Worm (Caenorhabditis elegans) whole organism, L4 larva: ENCODE data around the gene srw-91.
A peak's percentile ranks its signal among the peaks of the same experiment; 100 is the strongest.
"Not testable (repeated sequence)": the region's sequence is repeated elsewhere in the genome, so short reads cannot be mapped to it uniquely, and the experiment has no call there.

Experiments used
- D1046.2 ChIP-seq: fragments of 200-800 bp; sonication (Bioruptor generic); IDR thresholded peaks from 2 replicates; pipeline ENCODE4 v1.3.6; 2022; ENCODE audit warnings: missing genetic modification characterization, missing compliant biosample characterization
- F37D6.2 ChIP-seq: sonication (generic microtip); optimal IDR thresholded peaks from 2 replicates; lab custom pipeline; 2016; ENCODE audit warnings: mild to moderate bottlenecking, missing genetic modification characterization, missing compliant biosample characterization
- R02D3.7 ChIP-seq: fragments of 150-350 bp; sonication (generic microtip); optimal IDR thresholded peaks from 3 replicates; lab custom pipeline; 2014; ENCODE audit warnings: missing biosample characterization, missing genetic modification characterization
- T20F7.1 ChIP-seq: fragments of 200-800 bp; sonication (Bioruptor generic); optimal IDR thresholded peaks from 2 replicates; lab custom pipeline; 2018; ENCODE audit warnings: mild to moderate bottlenecking, missing genetic modification characterization, missing compliant biosample characterization
- T26A8.4 ChIP-seq: fragments of 200-800 bp; sonication (Bioruptor generic); IDR thresholded peaks from 2 replicates; pipeline ENCODE4 v1.3.6; 2022; ENCODE audit warnings: missing genetic modification characterization, missing compliant biosample characterization
- Y5F2A.4 ChIP-seq: fragments of 200-800 bp; sonication (Bioruptor generic); optimal IDR thresholded peaks from 2 replicates; lab custom pipeline; 2018; ENCODE audit warnings: mild to moderate bottlenecking, missing genetic modification characterization, missing compliant biosample characterization
- arid-1 ChIP-seq: fragments of 200-800 bp; sonication (Bioruptor generic); conservative IDR thresholded peaks from 2 replicates; pipeline ENCODE4 v1.3.6; 2022; ENCODE audit warnings: missing genetic modification reagents, missing genetic modification characterization, missing compliant biosample characterization
- ceh-20 ChIP-seq: fragments of 200-800 bp; sonication (Bioruptor generic); IDR thresholded peaks from 2 replicates; pipeline ENCODE4 v1.3.6; 2022; ENCODE audit warnings: missing genetic modification reagents, missing genetic modification characterization, missing compliant biosample characterization
- ceh-44 ChIP-seq: fragments of 200-800 bp; sonication (Bioruptor generic); IDR thresholded peaks from 2 replicates; pipeline ENCODE4 v1.3.6; 2022; ENCODE audit warnings: missing genetic modification reagents, missing genetic modification characterization, missing compliant biosample characterization
- ceh-62 ChIP-seq: sonication (generic microtip); optimal IDR thresholded peaks from 2 replicates; lab custom pipeline; 2017; ENCODE audit warnings: missing biosample characterization, missing genetic modification characterization
- ceh-82 ChIP-seq: sonication (generic microtip); optimal IDR thresholded peaks from 2 replicates; lab custom pipeline; 2017; ENCODE audit warnings: missing biosample characterization, missing genetic modification characterization
- cey-2 ChIP-seq: sonication (generic microtip); optimal IDR thresholded peaks from 3 replicates; lab custom pipeline; 2017; ENCODE audit warnings: missing genetic modification characterization, mild to moderate bottlenecking, missing compliant biosample characterization, antibody characterized with exemption, borderline replicate concordance; ENCODE audit not compliant: insufficient read depth
- dmd-6 ChIP-seq: fragments of 200-800 bp; sonication (Bioruptor generic); IDR thresholded peaks from 2 replicates; pipeline ENCODE4 v1.3.6; 2022; ENCODE audit warnings: missing genetic modification reagents, missing genetic modification characterization, missing compliant biosample characterization
- dmd-8 ChIP-seq: fragments of 200-800 bp; sonication (Bioruptor generic); IDR thresholded peaks from 2 replicates; pipeline ENCODE4 v1.3.6; 2022; ENCODE audit warnings: missing genetic modification characterization, missing compliant biosample characterization
- egl-43 ChIP-seq: fragments of 200-800 bp; sonication (Bioruptor generic); IDR thresholded peaks from 2 replicates; pipeline ENCODE4 v1.3.6; 2022; ENCODE audit warnings: missing genetic modification reagents, missing genetic modification characterization, missing compliant biosample characterization
- jun-1 ChIP-seq: fragments of 150-350 bp; optimal IDR thresholded peaks from 2 replicates; lab custom pipeline; 2014; ENCODE audit warnings: missing biosample characterization, missing genetic modification reagents, missing genetic modification characterization
- lin-15B ChIP-seq: fragments of 150-350 bp; sonication (generic microtip); optimal IDR thresholded peaks from 3 replicates; lab custom pipeline; 2014; ENCODE audit warnings: missing biosample characterization, missing genetic modification characterization
- lsy-2 ChIP-seq, 2 experiments: fragments of 150-350 bp in 1 of 2; sonication (generic microtip) in 1 of 2; optimal IDR thresholded peaks; 2 replicates each; lab custom pipeline; 2014 to 2017; ENCODE audit warnings: missing biosample characterization in 2 of 2, missing genetic modification characterization in 2 of 2
- madf-5 ChIP-seq, 2 experiments: fragments of 200-800 bp; sonication (Bioruptor generic); IDR thresholded peaks; 2 replicates each; pipeline ENCODE4 v1.3.6; 2022; ENCODE audit warnings: missing compliant biosample characterization in 2 of 2, missing genetic modification characterization in 2 of 2
- mxl-3 ChIP-seq: fragments of 200-800 bp; sonication (Bioruptor generic); optimal IDR thresholded peaks from 2 replicates; lab custom pipeline; 2018; ENCODE audit warnings: mild to moderate bottlenecking, missing genetic modification characterization, missing compliant biosample characterization
- nhr-102 ChIP-seq: sonication (generic microtip); optimal IDR thresholded peaks from 2 replicates; lab custom pipeline; 2016; ENCODE audit warnings: mild to moderate bottlenecking, missing genetic modification characterization, moderate library complexity, missing compliant biosample characterization
- nhr-111 ChIP-seq: fragments of 200-800 bp; sonication (Bioruptor generic); optimal IDR thresholded peaks from 2 replicates; lab custom pipeline; 2018; ENCODE audit warnings: mild to moderate bottlenecking, missing genetic modification characterization, missing compliant biosample characterization
- nhr-25 ChIP-seq: sonication (generic microtip); optimal IDR thresholded peaks from 2 replicates; lab custom pipeline; 2017; ENCODE audit warnings: missing genetic modification characterization, mild to moderate bottlenecking, missing compliant biosample characterization, antibody characterized with exemption, moderate library complexity, borderline replicate concordance; ENCODE audit not compliant: insufficient read depth
- sdz-12 ChIP-seq: fragments of 200-800 bp; sonication (Bioruptor generic); optimal IDR thresholded peaks from 2 replicates; lab custom pipeline; 2018; ENCODE audit warnings: mild to moderate bottlenecking, missing genetic modification characterization, missing compliant biosample characterization
- set-16 ChIP-seq: fragments of 200-800 bp; sonication (Bioruptor generic); IDR thresholded peaks from 2 replicates; pipeline ENCODE4 v1.3.6; 2022; ENCODE audit warnings: missing genetic modification reagents, missing genetic modification characterization, missing compliant biosample characterization
- snpc-1.2 ChIP-seq: fragments of 200-800 bp; sonication (Bioruptor generic); IDR thresholded peaks from 2 replicates; pipeline ENCODE4 v1.3.6; 2022; ENCODE audit warnings: missing genetic modification reagents, missing genetic modification characterization, missing compliant biosample characterization
- tag-97 ChIP-seq: fragments of 200-800 bp; sonication (Bioruptor generic); IDR thresholded peaks from 2 replicates; pipeline ENCODE4 v1.3.6; 2022; ENCODE audit warnings: missing genetic modification characterization, missing compliant biosample characterization
- unc-130 ChIP-seq: sonication (generic microtip); optimal IDR thresholded peaks from 2 replicates; lab custom pipeline; 2016; ENCODE audit warnings: missing genetic modification reagents, missing genetic modification characterization, missing compliant biosample characterization
- zfp-2 ChIP-seq: sonication (generic microtip); optimal IDR thresholded peaks from 2 replicates; lab custom pipeline; 2016; ENCODE audit warnings: mild to moderate bottlenecking, missing genetic modification characterization, missing compliant biosample characterization

Gene srw-91

DNA sequence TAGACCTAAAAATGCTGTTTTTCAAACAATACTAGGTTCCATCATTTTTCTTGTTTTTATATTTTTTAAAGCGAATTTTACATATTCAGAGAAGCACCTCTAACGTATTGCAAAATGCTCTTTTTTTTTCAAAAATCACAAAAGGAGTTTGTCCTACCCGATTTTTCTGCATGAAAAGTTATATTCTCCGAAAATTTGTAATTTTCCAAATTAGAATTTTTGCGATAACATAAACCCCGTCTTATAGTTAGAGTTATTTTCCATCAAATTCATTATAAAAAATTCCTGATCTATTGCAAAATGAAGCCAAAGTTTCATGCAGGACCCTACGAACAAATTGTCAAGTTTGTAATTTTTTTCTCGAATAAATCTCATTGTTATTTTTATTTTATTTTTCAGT lies 27.8 kb upstream of the srw-91 start, which contains the start of gene srw-99 (continued):
- TF ChIP-seq jun-1 (tag; lab: Kevin White, UChicago), result no peak
- TF ChIP-seq, all 104 proteins: peak for 0

- TF ChIP-seq ceh-82 (tag; lab: Kevin White, UChicago) (no peak), snpc-1.2 (GFP tag; lab: Robert Waterston, UW) (0 out of 2 replicates have a peak, but pooled peaks have one; percentile 17), lin-15B (tag; lab: Kevin White, UChicago) (no peak), R02D3.7 (tag; lab: Kevin White, UChicago) (no peak), cey-2 (no peak), ceh-62 (tag; lab: Kevin White, UChicago) (no peak)
Measured at ce11 chrV:1701584-1702101, 21.0 kb upstream of the srw-91 start, which contains the start of gene srw-90. srw-90 (plus strand) TSS chrV:1702051.

ce11 chrV:1699228-1699795 lies 18.6 kb upstream of the srw-91 start:
- TF ChIP-seq F37D6.2 (no peak), dmd-8 (peak; percentile 43; the same call in 1 of the 2 replicates), egl-43 (no peak), D1046.2 (GFP tag; lab: Robert Waterston, UW) (no peak), T20F7.1 (no peak), ceh-20 (GFP tag; lab: Robert Waterston, UW) (no peak), unc-130 (GFP tag; lab: Kevin White, UChicago) (no peak), zfp-2 (tag; lab: Kevin White, UChicago) (no peak), set-16 (GFP tag; lab: Robert Waterston, UW) (peak; percentile 93), lsy-2 (tag; optimal IDR thresholded peaks at IDR 0.05; lab: Kevin White, UChicago) (no peak), mxl-3 (GFP tag; lab: Kevin White, UChicago) (no peak), nhr-111 (no peak), nhr-102 (tag; lab: Kevin White, UChicago) (no peak), nhr-25 (tag; lab: Kevin White, UChicago) (no peak)

DNA sequence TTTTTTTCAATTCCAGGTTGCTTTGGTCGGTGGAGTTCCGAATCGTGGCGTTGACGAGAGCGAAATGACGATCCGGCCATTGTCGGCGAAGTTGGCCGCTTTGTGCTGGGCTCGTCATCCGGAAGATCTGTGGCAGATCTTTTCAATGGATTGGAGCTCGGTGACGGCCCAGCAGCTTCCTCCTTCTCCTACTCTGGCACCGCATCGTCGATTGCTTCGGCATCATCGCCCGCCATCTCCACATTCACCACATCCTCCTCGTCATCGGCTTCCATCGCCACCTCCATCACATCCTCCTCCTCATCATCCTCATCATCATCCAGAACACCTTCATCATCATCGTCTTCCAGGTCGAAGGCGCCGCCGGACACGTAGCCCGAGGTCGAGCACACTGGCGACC lies 17.7 kb upstream of the srw-91 start:
- TF ChIP-seq set-16 (GFP tag; lab: Robert Waterston, UW) (peak; percentile 88), T20F7.1 (no peak)

DNA sequence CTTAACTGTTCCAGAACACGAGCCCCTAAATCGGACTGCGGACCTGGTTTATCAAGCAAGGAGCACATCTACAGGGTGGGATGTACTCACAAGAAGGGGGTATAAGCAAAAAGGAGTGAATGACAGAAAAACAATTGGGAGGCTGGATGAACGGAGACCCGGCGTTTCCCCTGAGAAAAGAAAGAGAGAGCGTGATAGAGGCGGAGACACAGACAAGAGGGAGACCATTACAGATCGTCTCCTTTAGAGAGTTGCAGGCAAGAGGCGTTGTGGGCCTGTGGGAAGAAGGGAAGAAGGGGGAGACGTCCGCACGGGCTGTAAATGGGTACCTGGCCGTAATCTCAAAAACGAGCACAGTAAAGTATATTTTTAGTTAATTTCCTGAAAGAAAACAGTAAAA lies 13.2 kb upstream of the srw-91 start, which contains the start of gene Y46H3C.7:
Gene Y46H3C.7, minus strand, starts transcription at position 147 of the 400 bp plus-strand sequence.
- 0 out of 2 replicates have a peak, but pooled peaks have one; percentile 41 for TF ChIP-seq egl-43

DNA sequence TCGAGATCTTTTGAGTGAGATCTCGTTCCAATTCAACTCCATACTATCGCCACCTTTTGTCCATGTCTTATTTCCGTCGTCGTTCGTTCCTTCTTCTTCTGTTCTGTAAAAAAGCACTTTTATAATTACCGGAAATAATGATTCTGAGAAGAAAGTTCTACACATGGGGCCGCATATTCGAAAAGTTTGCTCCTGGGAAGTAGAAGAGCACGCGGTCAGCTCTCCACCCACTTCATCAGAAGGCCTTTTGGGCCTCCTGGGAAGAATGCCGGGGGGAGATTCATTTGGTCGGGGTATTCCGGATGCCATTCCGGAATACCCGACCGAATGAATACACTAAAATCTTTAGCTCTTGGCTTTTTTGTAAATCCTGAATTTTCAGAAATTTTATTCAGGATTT lies 11.8 kb upstream of the srw-91 start, which contains the start of gene Y46H3C.5:
Gene Y46H3C.5, minus strand, starts transcription at position 2 of the 400 bp plus-strand sequence.
- not testable (repeated sequence) for TF ChIP-seq tag-97 (GFP tag; lab: Robert Waterston, UW); nhr-25 (tag; lab: Kevin White, UChicago); sdz-12 (GFP tag; lab: Kevin White, UChicago)

- no peak for TF ChIP-seq madf-5 (GFP tag; IDR thresholded peaks at IDR 0.05; lab: Robert Waterston, UW)
- TF ChIP-seq dmd-6 (GFP tag; lab: Robert Waterston, UW), result no peak
- TF ChIP-seq nhr-102 (tag; lab: Kevin White, UChicago), result no peak
- TF ChIP-seq Y5F2A.4 (GFP tag; lab: Kevin White, UChicago), result no peak
- no peak for TF ChIP-seq ceh-44 (GFP tag; lab: Robert Waterston, UW)
- no peak for TF ChIP-seq arid-1 (GFP tag; lab: Robert Waterston, UW)
- TF ChIP-seq T26A8.4 (GFP tag; lab: Robert Waterston, UW), result no peak
Measured at ce11 chrV:1685328-1685727, 4.7 kb upstream of the srw-91 start, which contains the start of gene srh-5. srh-5 (plus strand) TSS chrV:1685628.
